Fruit fly (Drosophila melanogaster) whole organism, prepupa: ENCODE data around the gene Ir92a.
A peak's percentile ranks its signal among the peaks of the same experiment; 100 is the strongest.

Experiments
- Blimp-1 ChIP-seq: fragments of 200-800 bp; sonication (Bioruptor generic); optimal IDR thresholded peaks from 3 replicates; lab custom pipeline; 2017; ENCODE audit warnings: missing biosample characterization, missing genetic modification characterization, mild to moderate bottlenecking, moderate library complexity, missing genetic modification reagents
- CG11762 ChIP-seq: fragments of 200-800 bp; sonication (Bioruptor generic); optimal IDR thresholded peaks from 3 replicates; lab custom pipeline; 2016; ENCODE audit warnings: missing biosample characterization, missing genetic modification characterization; ENCODE audit not compliant: insufficient read depth
- CG31627 ChIP-seq: fragments of 200-800 bp; sonication (Bioruptor generic); optimal IDR thresholded peaks from 3 replicates; lab custom pipeline; 2016; ENCODE audit warnings: missing biosample characterization, missing genetic modification characterization
- CG4318 ChIP-seq: fragments of 200-800 bp; sonication (Bioruptor generic); optimal IDR thresholded peaks from 3 replicates; lab custom pipeline; 2017; ENCODE audit warnings: missing biosample characterization, mild to moderate bottlenecking, missing genetic modification characterization
- CG6276 ChIP-seq: fragments of 200-800 bp; sonication (Bioruptor generic); optimal IDR thresholded peaks from 2 replicates; lab custom pipeline; 2017; ENCODE audit warnings: missing biosample characterization, mild to moderate bottlenecking, missing genetic modification characterization
- CG7368 ChIP-seq: fragments of 200-800 bp; sonication (Bioruptor generic); optimal IDR thresholded peaks from 3 replicates; lab custom pipeline; 2016; ENCODE audit warnings: missing biosample characterization, missing genetic modification characterization
- CG8319 ChIP-seq: fragments of 200-800 bp; sonication (Bioruptor generic); optimal IDR thresholded peaks from 3 replicates; lab custom pipeline; 2016; ENCODE audit warnings: missing biosample characterization, missing genetic modification characterization
- CG9139 ChIP-seq: fragments of 200-800 bp; sonication (Bioruptor generic); optimal IDR thresholded peaks from 3 replicates; lab custom pipeline; 2017; ENCODE audit warnings: missing biosample characterization, mild to moderate bottlenecking, missing genetic modification characterization
- Sox102F ChIP-seq: fragments of 200-800 bp; sonication (Bioruptor generic); optimal IDR thresholded peaks from 2 replicates; lab custom pipeline; 2016; ENCODE audit warnings: missing biosample characterization, mild to moderate bottlenecking, missing genetic modification characterization
- ss ChIP-seq, 2 experiments: fragments of 200-800 bp; sonication (Bioruptor generic); optimal IDR thresholded peaks; 2 replicates in 1 of 2; 3 replicates in 1 of 2; lab custom pipeline; 2017 to 2018; ENCODE audit warnings: mild to moderate bottlenecking in 2 of 2, missing biosample characterization in 2 of 2, missing genetic modification characterization in 2 of 2, moderate library complexity in 1 of 2
- topi ChIP-seq: fragments of 200-800 bp; sonication (Bioruptor generic); optimal IDR thresholded peaks from 3 replicates; lab custom pipeline; 2016; ENCODE audit warnings: missing biosample characterization, missing genetic modification characterization

dm6 chr3R:20317402-20318165 lies 21.2 kb upstream of the Ir92a start:
- no peak for TF ChIP-seq CG31627 (GFP tag; lab: Kevin White, UChicago)
- no peak for TF ChIP-seq Sox102F
- no peak for TF ChIP-seq ss (GFP tag; optimal IDR thresholded peaks at IDR 0.05; lab: Kevin White, UChicago)
- TF ChIP-seq CG4318 = no peak
- no peak for TF ChIP-seq CG7368 (GFP tag; lab: Kevin White, UChicago)
- no peak for TF ChIP-seq topi (GFP tag; lab: Kevin White, UChicago)
- TF ChIP-seq CG6276 = peak; percentile 67
- TF ChIP-seq CG11762 = no peak
- TF ChIP-seq CG8319 (GFP tag; lab: Kevin White, UChicago) = no peak
- no peak for TF ChIP-seq CG9139 (GFP tag; lab: Kevin White, UChicago)
- no peak for TF ChIP-seq Blimp-1 (GFP tag; lab: Kevin White, UChicago)
